Worm (Caenorhabditis elegans): ENCODE results near the gene vit-2.

ce11 chrX:5122791-5123414, 22.1 kb downstream of the vit-2 start:
- TF ChIP-seq ref-1 (GFP tag; conservative IDR thresholded peaks at IDR 0.05) = no peak
- no peak for TF ChIP-seq ztf-23 (GFP tag; IDR thresholded peaks at IDR 0.05)
- no peak for TF ChIP-seq med-1 (GFP tag; optimal IDR thresholded peaks at IDR 0.05; ENCODE audit: insufficient read depth)
- TF ChIP-seq T22C8.4 (GFP tag; IDR thresholded peaks at IDR 0.05) = no peak
- TF ChIP-seq flt-1 (GFP tag; IDR thresholded peaks at IDR 0.05) = 0 out of 2 replicates have a peak, but pooled peaks have one; percentile 21
- TF ChIP-seq cog-1 (tag; optimal IDR thresholded peaks at IDR 0.05) = no peak
- TF ChIP-seq klf-2 (GFP tag; conservative IDR thresholded peaks at IDR 0.05) = no peak
- no peak for TF ChIP-seq tab-1 (GFP tag; IDR thresholded peaks at IDR 0.05)
- TF ChIP-seq ztf-29 (GFP tag; IDR thresholded peaks at IDR 0.05) = no peak

Data from whole organism, midembryonic.